Worm (Caenorhabditis elegans): ENCODE results near the gene F36G9.3.

- TF ChIP-seq F57A8.1 (GFP tag; optimal IDR thresholded peaks at IDR 0.05) = no peak
- TF ChIP-seq B0336.3 (GFP tag; IDR thresholded peaks at IDR 0.05) = no peak
- TF ChIP-seq ama-1 (optimal IDR thresholded peaks at IDR 0.05) = no peak
- TF ChIP-seq ama-1 (GFP tag; optimal IDR thresholded peaks at IDR 0.05) = no peak
- no peak for TF ChIP-seq ets-4 (GFP tag; optimal IDR thresholded peaks at IDR 0.05)
- TF ChIP-seq snpc-4 (GFP tag; optimal IDR thresholded peaks at IDR 0.05) = no peak
- TF ChIP-seq snpc-4 (tag; optimal IDR thresholded peaks at IDR 0.05) = no peak
- no peak for TF ChIP-seq ztf-18 (tag; optimal IDR thresholded peaks at IDR 0.05)
- TF ChIP-seq bed-1 (GFP tag; IDR thresholded peaks at IDR 0.05) = no peak
- TF ChIP-seq lin-35 (GFP tag; optimal IDR thresholded peaks at IDR 0.05) = no peak
- TF ChIP-seq pbrm-1 (GFP tag; IDR thresholded peaks at IDR 0.05) = no peak
- no peak for TF ChIP-seq lsl-1 (GFP tag; optimal IDR thresholded peaks at IDR 0.05)
Observed at ce11 chrV:15940254-15940653, 16.9 kb upstream of the F36G9.3 start, which contains the start of gene srw-55.
